Worm (Caenorhabditis elegans) whole organism, young adult: ENCODE results near the gene phat-7.

Experiments
- B0035.1 ChIP-seq: sonication (generic microtip); optimal IDR thresholded peaks from 2 replicates; lab custom pipeline; 2016; ENCODE audit warnings: missing genetic modification characterization, mild to moderate bottlenecking, missing compliant biosample characterization, missing genotype, missing genetic modification reagents
- B0261.1 ChIP-seq: sonication (generic microtip); optimal IDR thresholded peaks from 2 replicates; lab custom pipeline; 2016; ENCODE audit warnings: mild to moderate bottlenecking, missing genetic modification characterization, moderate library complexity, missing compliant biosample characterization
- C06A6.2 ChIP-seq: fragments of 200-800 bp; sonication (Bioruptor generic); conservative IDR thresholded peaks from 2 replicates; pipeline ENCODE4 v1.3.6; 2022; ENCODE audit warnings: missing genetic modification characterization, missing compliant biosample characterization
- C17E4.6 ChIP-seq: fragments of 200-800 bp; sonication (Bioruptor generic); IDR thresholded peaks from 2 replicates; pipeline ENCODE4 v1.3.6; 2022; ENCODE audit warnings: missing genetic modification reagents, missing genetic modification characterization, missing compliant biosample characterization
- F22D6.2 ChIP-seq: sonication (generic microtip); optimal IDR thresholded peaks from 2 replicates; lab custom pipeline; 2016; ENCODE audit warnings: mild to moderate bottlenecking, missing genetic modification characterization, missing compliant biosample characterization
- F49E8.2 ChIP-seq: sonication (generic microtip); optimal IDR thresholded peaks from 3 replicates; lab custom pipeline; 2017; ENCODE audit warnings: missing genetic modification characterization, mild to moderate bottlenecking, missing compliant biosample characterization, antibody characterized with exemption, moderate library complexity; ENCODE audit not compliant: insufficient read depth
- F52B5.7 ChIP-seq: sonication (generic microtip); optimal IDR thresholded peaks from 2 replicates; lab custom pipeline; 2016; ENCODE audit warnings: mild to moderate bottlenecking, missing genetic modification characterization, missing compliant biosample characterization
- F55B11.4 ChIP-seq: sonication (generic microtip); optimal IDR thresholded peaks from 2 replicates; lab custom pipeline; 2016; ENCODE audit warnings: missing compliant biosample characterization, missing genetic modification characterization, borderline replicate concordance; ENCODE audit not compliant: insufficient read depth
- F57A8.1 ChIP-seq: fragments of 200-800 bp; sonication (Bioruptor generic); optimal IDR thresholded peaks from 2 replicates; lab custom pipeline; 2018; ENCODE audit warnings: mild to moderate bottlenecking, missing genetic modification characterization, moderate library complexity, missing compliant biosample characterization
- K11D2.4 ChIP-seq: fragments of 200-800 bp; sonication (Bioruptor generic); IDR thresholded peaks from 2 replicates; pipeline ENCODE4 v1.3.6; 2022; ENCODE audit warnings: missing genetic modification reagents, missing genetic modification characterization, missing compliant biosample characterization
- Y53F4B.3 ChIP-seq: fragments of 200-800 bp; sonication (Bioruptor generic); IDR thresholded peaks from 2 replicates; pipeline ENCODE4 v1.3.6; 2022; ENCODE audit warnings: missing genetic modification reagents, missing genetic modification characterization, missing compliant biosample characterization
- ama-1 ChIP-seq, 3 experiments: fragments of 150-350 bp in 1 of 3; sonication (generic microtip) in 2 of 3; optimal IDR thresholded peaks; 2 replicates each; lab custom pipeline; 2014 to 2018; ENCODE audit warnings: missing biosample characterization in 2 of 3, missing genetic modification characterization in 2 of 3, missing genetic modification reagents in 2 of 3
- aptf-3 ChIP-seq: fragments of 200-800 bp; sonication (Bioruptor generic); IDR thresholded peaks from 2 replicates; pipeline ENCODE4 v1.3.6; 2022; ENCODE audit warnings: missing genetic modification characterization, missing compliant biosample characterization
- atf-7 ChIP-seq: sonication (generic microtip); optimal IDR thresholded peaks from 2 replicates; lab custom pipeline; 2017; ENCODE audit warnings: mild to moderate bottlenecking, missing genetic modification characterization, missing compliant biosample characterization
- attf-3 ChIP-seq: fragments of 200-800 bp; sonication (Bioruptor generic); conservative IDR thresholded peaks from 2 replicates; pipeline ENCODE4 v1.3.6; 2022; ENCODE audit warnings: missing genetic modification reagents, missing genetic modification characterization, missing compliant biosample characterization
- cebp-1 ChIP-seq, 2 experiments: fragments of 200-800 bp in 1 of 2; sonication (Bioruptor generic) in 1 of 2; sonication (generic microtip) in 1 of 2; IDR thresholded peaks in 1 of 2; optimal IDR thresholded peaks in 1 of 2; 2 replicates each; pipeline versions ENCODE4 v1.3.6 to Lab custom; 2017 to 2022; ENCODE audit warnings: missing compliant biosample characterization in 2 of 2, missing genetic modification characterization in 2 of 2, mild to moderate bottlenecking in 1 of 2, missing genetic modification reagents in 1 of 2, moderate library complexity in 1 of 2
- ceh-100 ChIP-seq: fragments of 200-800 bp; sonication (Bioruptor generic); IDR thresholded peaks from 2 replicates; pipeline ENCODE4 v1.3.6; 2022; ENCODE audit warnings: missing genetic modification reagents, missing genetic modification characterization, missing compliant biosample characterization
- ceh-40 ChIP-seq: fragments of 200-800 bp; sonication (Bioruptor generic); IDR thresholded peaks from 2 replicates; pipeline ENCODE4 v1.3.6; 2022; ENCODE audit warnings: missing genetic modification characterization, missing compliant biosample characterization
- ceh-91 ChIP-seq: fragments of 200-800 bp; sonication (Bioruptor generic); IDR thresholded peaks from 2 replicates; pipeline ENCODE4 v1.3.6; 2022; ENCODE audit warnings: missing genetic modification reagents, missing genetic modification characterization, missing compliant biosample characterization
- chd-7 ChIP-seq: sonication (generic microtip); optimal IDR thresholded peaks from 2 replicates; lab custom pipeline; 2016; ENCODE audit warnings: mild to moderate bottlenecking, missing genetic modification characterization, moderate library complexity, missing compliant biosample characterization
- efl-1 ChIP-seq: fragments of 150-350 bp; optimal IDR thresholded peaks from 2 replicates; lab custom pipeline; 2014; ENCODE audit warnings: missing biosample characterization, missing genetic modification reagents, missing genetic modification characterization
- fkh-3 ChIP-seq: sonication (generic microtip); optimal IDR thresholded peaks from 2 replicates; lab custom pipeline; 2016; ENCODE audit warnings: mild to moderate bottlenecking, missing genetic modification characterization, missing compliant biosample characterization
- gei-17 ChIP-seq: fragments of 200-800 bp; sonication (Bioruptor generic); optimal IDR thresholded peaks from 2 replicates; lab custom pipeline; 2018; ENCODE audit warnings: mild to moderate bottlenecking, missing genetic modification characterization, missing compliant biosample characterization
- him-1 ChIP-seq: sonication (generic microtip); optimal IDR thresholded peaks from 2 replicates; lab custom pipeline; 2016; ENCODE audit warnings: missing genotype, missing genetic modification reagents, missing genetic modification characterization, missing compliant biosample characterization
- hsf-1 ChIP-seq: fragments of 200-800 bp; sonication (Bioruptor generic); IDR thresholded peaks from 2 replicates; pipeline ENCODE4 v1.3.6; 2022; ENCODE audit warnings: missing genetic modification reagents, missing genetic modification characterization, missing compliant biosample characterization
- madf-8 ChIP-seq: fragments of 200-800 bp; sonication (Bioruptor generic); conservative IDR thresholded peaks from 2 replicates; pipeline ENCODE4 v1.3.6; 2022; ENCODE audit warnings: missing genetic modification reagents, missing genetic modification characterization, missing compliant biosample characterization
- mel-28 ChIP-seq: sonication (generic microtip); optimal IDR thresholded peaks from 2 replicates; lab custom pipeline; 2016; ENCODE audit warnings: borderline replicate concordance, mild to moderate bottlenecking, missing genetic modification characterization, missing compliant biosample characterization
- nfya-2 ChIP-seq: fragments of 200-800 bp; sonication (Bioruptor generic); IDR thresholded peaks from 2 replicates; pipeline ENCODE4 v1.3.6; 2022; ENCODE audit warnings: missing genetic modification reagents, missing genetic modification characterization, missing compliant biosample characterization
- nhr-179 ChIP-seq: sonication (generic microtip); optimal IDR thresholded peaks from 2 replicates; lab custom pipeline; 2016; ENCODE audit warnings: mild to moderate bottlenecking, missing genetic modification characterization, missing compliant biosample characterization
- nhr-27 ChIP-seq: fragments of 200-800 bp; sonication (Bioruptor generic); optimal IDR thresholded peaks from 2 replicates; lab custom pipeline; 2018; ENCODE audit warnings: mild to moderate bottlenecking, missing genetic modification characterization, moderate library complexity, missing compliant biosample characterization
- pbrm-1 ChIP-seq: fragments of 200-800 bp; sonication (Bioruptor generic); IDR thresholded peaks from 2 replicates; pipeline ENCODE4 v1.3.6; 2022; ENCODE audit warnings: missing genetic modification reagents, missing genetic modification characterization, missing compliant biosample characterization
- pha-4 ChIP-seq: fragments of 150-350 bp; sonication (generic microtip); optimal IDR thresholded peaks from 2 replicates; lab custom pipeline; 2014; ENCODE audit warnings: missing biosample characterization, missing genetic modification reagents, missing genetic modification characterization
- rcor-1 ChIP-seq: fragments of 200-800 bp; sonication (Bioruptor generic); IDR thresholded peaks from 2 replicates; pipeline ENCODE4 v1.3.6; 2022; ENCODE audit warnings: missing genetic modification reagents, missing genetic modification characterization, missing compliant biosample characterization
- unc-62 ChIP-seq: fragments of 150-350 bp; optimal IDR thresholded peaks from 2 replicates; lab custom pipeline; 2014; ENCODE audit warnings: missing biosample characterization, missing genetic modification reagents, missing genetic modification characterization
- zfh-2 ChIP-seq: fragments of 200-800 bp; sonication (Bioruptor generic); conservative IDR thresholded peaks from 2 replicates; pipeline ENCODE4 v1.3.6; 2022; ENCODE audit warnings: missing genetic modification reagents, missing genetic modification characterization, missing compliant biosample characterization
- ztf-18 ChIP-seq: sonication (generic microtip); optimal IDR thresholded peaks from 2 replicates; lab custom pipeline; 2016; ENCODE audit warnings: missing genotype, mild to moderate bottlenecking, missing genetic modification characterization, missing compliant biosample characterization
- ztf-25 ChIP-seq: fragments of 200-800 bp; sonication (Bioruptor generic); IDR thresholded peaks from 2 replicates; pipeline ENCODE4 v1.3.6; 2022; ENCODE audit warnings: missing genetic modification reagents, missing genetic modification characterization, missing compliant biosample characterization
- ztf-28 ChIP-seq: fragments of 200-800 bp; sonication (Bioruptor generic); IDR thresholded peaks from 2 replicates; pipeline ENCODE4 v1.3.6; 2022; ENCODE audit warnings: missing genetic modification reagents, missing genetic modification characterization, missing compliant biosample characterization
- ztf-6 ChIP-seq: fragments of 200-800 bp; sonication (Bioruptor generic); IDR thresholded peaks from 2 replicates; pipeline ENCODE4 v1.3.6; 2022; ENCODE audit warnings: missing genetic modification reagents, missing genetic modification characterization, missing compliant biosample characterization

The phat-7 gene

DNA sequence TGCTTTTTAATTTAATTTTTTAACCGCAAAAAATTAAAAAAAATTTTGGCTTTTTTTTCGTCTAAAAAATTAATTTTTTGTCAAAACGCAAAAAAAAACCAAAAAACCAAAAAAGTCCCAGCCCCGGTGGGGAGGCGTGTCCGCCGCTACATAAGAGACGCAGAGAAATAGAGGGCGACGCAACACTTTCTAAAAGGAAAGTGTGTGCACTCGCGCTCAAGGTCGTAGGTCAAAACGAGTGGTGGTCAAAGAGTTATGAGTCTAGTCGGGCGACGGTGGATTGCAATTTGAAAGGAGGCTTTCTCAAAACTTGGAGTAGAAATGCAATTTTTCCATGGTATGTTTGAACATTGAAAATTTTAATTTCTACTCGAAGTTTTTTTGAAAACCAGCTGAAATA lies 41.6 kb upstream of the phat-7 start (continued):
- TF ChIP-seq pha-4 (tag; lab: Kevin White, UChicago) (no peak), ama-1 (optimal IDR thresholded peaks at IDR 0.05; lab: Kevin White, UChicago) (no peak), ama-1 (GFP tag; optimal IDR thresholded peaks at IDR 0.05; lab: Kevin White, UChicago) (no peak), F55B11.4 (tag; lab: Kevin White, UChicago) (no peak), rcor-1 (GFP tag; lab: Robert Waterston, UW) (no peak), cebp-1 (GFP tag; IDR thresholded peaks at IDR 0.05; lab: Robert Waterston, UW) (no peak), cebp-1 (tag; optimal IDR thresholded peaks at IDR 0.05; lab: Kevin White, UChicago) (no peak), ztf-6 (no peak), gei-17 (GFP tag; lab: Kevin White, UChicago) (no peak), F49E8.2 (tag; lab: Kevin White, UChicago) (no peak), aptf-3 (GFP tag; lab: Robert Waterston, UW) (no peak), nhr-27 (no peak), K11D2.4 (no peak), mel-28 (tag; lab: Kevin White, UChicago) (no peak), pbrm-1 (GFP tag; lab: Robert Waterston, UW) (no peak), ceh-91 (GFP tag; lab: Robert Waterston, UW) (0 out of 2 replicates have a peak, but pooled peaks have one; percentile 17), fkh-3 (tag; lab: Kevin White, UChicago) (no peak)

DNA sequence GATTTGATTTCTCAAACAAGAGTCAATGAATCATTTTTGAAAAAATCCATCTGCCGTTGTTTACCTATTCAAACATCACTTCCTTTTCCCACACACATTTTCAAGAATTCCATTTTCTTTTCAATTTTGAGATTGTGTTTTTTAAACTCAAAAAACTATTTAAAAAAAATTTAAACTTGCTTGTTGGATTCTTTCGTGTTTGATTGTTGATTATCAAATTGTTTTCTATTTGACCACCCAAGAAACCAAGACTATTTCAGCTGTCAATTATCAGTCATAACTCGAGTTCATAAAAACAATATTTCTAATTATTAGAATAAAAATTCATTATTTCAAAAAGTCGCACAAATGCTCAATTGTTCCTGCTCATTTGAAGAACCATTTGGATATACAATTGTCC lies 41.0 kb upstream of the phat-7 start, which contains the start of gene srh-8:
Gene srh-8 (plus strand): TSS at position 301 of the 400 bp plus-strand sequence.
- no peak for TF ChIP-seq hsf-1 (GFP tag; lab: Robert Waterston, UW)
- TF ChIP-seq ztf-25 (GFP tag; lab: Robert Waterston, UW), result no peak
- no peak for TF ChIP-seq ceh-40 (GFP tag; lab: Robert Waterston, UW)
- no peak for TF ChIP-seq gei-17 (GFP tag; lab: Kevin White, UChicago)
- no peak for TF ChIP-seq efl-1 (GFP tag; lab: Kevin White, UChicago)
- TF ChIP-seq atf-7 (tag; lab: Kevin White, UChicago), result no peak
- TF ChIP-seq ztf-18, result no peak
- TF ChIP-seq C06A6.2 (GFP tag; lab: Robert Waterston, UW), result no peak
- no peak for TF ChIP-seq nfya-2 (GFP tag; lab: Robert Waterston, UW)
- TF ChIP-seq unc-62 (GFP tag; lab: Kevin White, UChicago), result no peak
- TF ChIP-seq fkh-3 (tag; lab: Kevin White, UChicago), result no peak
- TF ChIP-seq madf-8 (GFP tag; lab: Robert Waterston, UW), result no peak
- TF ChIP-seq F52B5.7, result no peak
- no peak for TF ChIP-seq him-1
- no peak for TF ChIP-seq C17E4.6
- TF ChIP-seq F55B11.4 (tag; lab: Kevin White, UChicago), result no peak

DNA sequence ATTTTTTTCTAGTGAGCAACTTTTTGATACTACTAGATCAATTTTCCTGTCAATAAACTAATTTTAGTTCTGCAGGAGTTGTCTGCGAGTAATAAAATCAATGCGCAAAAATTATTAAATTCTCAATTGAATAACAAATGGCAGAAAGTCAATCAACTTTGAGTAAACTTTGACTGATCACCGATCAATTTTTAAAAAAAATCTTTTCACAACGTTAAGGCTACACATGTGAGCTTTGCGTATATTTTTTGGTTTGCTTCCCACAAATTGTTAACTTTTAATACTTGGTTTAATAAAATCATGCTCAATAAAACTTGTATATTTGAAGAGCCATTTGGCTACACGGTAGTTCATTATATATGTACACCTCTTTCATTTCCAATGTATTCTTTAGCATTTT lies 38.3 kb upstream of the phat-7 start, which contains the start of gene srh-7:
Gene srh-7 (plus strand): TSS at position 301 of the 400 bp plus-strand sequence.
- TF ChIP-seq F22D6.2 (tag; lab: Kevin White, UChicago), result no peak
- no peak for TF ChIP-seq attf-3 (GFP tag; lab: Robert Waterston, UW)
- TF ChIP-seq chd-7 (tag; lab: Kevin White, UChicago), result no peak
- no peak for TF ChIP-seq ztf-28
- TF ChIP-seq zfh-2 (GFP tag; lab: Robert Waterston, UW), result no peak
- TF ChIP-seq aptf-3 (GFP tag; lab: Robert Waterston, UW), result no peak
- TF ChIP-seq nhr-179, result no peak
- no peak for TF ChIP-seq F57A8.1 (GFP tag; lab: Kevin White, UChicago)
- TF ChIP-seq ama-1 (optimal IDR thresholded peaks at IDR 0.05; lab: Kevin White, UChicago), result no peak
- TF ChIP-seq ama-1 (GFP tag; optimal IDR thresholded peaks at IDR 0.05; lab: Kevin White, UChicago), result no peak
- no peak for TF ChIP-seq ceh-100 (GFP tag; lab: Robert Waterston, UW)
- TF ChIP-seq B0035.1 (tag; lab: Kevin White, UChicago), result no peak
- TF ChIP-seq Y53F4B.3 (GFP tag; lab: Robert Waterston, UW), result no peak
- TF ChIP-seq B0261.1 (tag; lab: Kevin White, UChicago), result no peak
